Fruit fly (Drosophila melanogaster) whole organism, embryonic: ENCODE results near the gene Taf10.

Experiments
- BtbVII ChIP-seq: fragments of 200-800 bp; sonication (Bioruptor generic); optimal IDR thresholded peaks from 3 replicates; lab custom pipeline; 2017; ENCODE audit warnings: missing biosample characterization, mild to moderate bottlenecking, missing genetic modification characterization
- CG11696 ChIP-seq: fragments of 200-800 bp; sonication (Bioruptor generic); IDR thresholded peaks from 2 replicates; pipeline ENCODE4 v1.3.6; 2022; ENCODE audit warnings: missing biosample characterization, missing genetic modification characterization
- CG12219 ChIP-seq: fragments of 200-800 bp; sonication (Bioruptor generic); optimal IDR thresholded peaks from 3 replicates; lab custom pipeline; 2018; ENCODE audit warnings: missing biosample characterization, mild to moderate bottlenecking, missing genetic modification characterization
- CG1233 ChIP-seq: fragments of 200-800 bp; sonication (Bioruptor generic); optimal IDR thresholded peaks from 4 replicates; lab custom pipeline; 2018; ENCODE audit warnings: missing biosample characterization, mild to moderate bottlenecking, missing genetic modification characterization
- CG13894 ChIP-seq: fragments of 200-800 bp; sonication (Bioruptor generic); optimal IDR thresholded peaks from 3 replicates; lab custom pipeline; 2018; ENCODE audit warnings: missing biosample characterization, mild to moderate bottlenecking, missing genetic modification characterization, moderate library complexity
- CG15479 ChIP-seq: fragments of 200-800 bp; sonication (Bioruptor generic); optimal IDR thresholded peaks from 3 replicates; lab custom pipeline; 2019; ENCODE audit warnings: missing biosample characterization, mild to moderate bottlenecking, missing genetic modification characterization, moderate library complexity
- CG1603 ChIP-seq: fragments of 200-800 bp; sonication (Bioruptor generic); optimal IDR thresholded peaks from 2 replicates; lab custom pipeline; 2019; ENCODE audit warnings: missing biosample characterization, mild to moderate bottlenecking, missing genetic modification characterization, moderate library complexity
- CG16863 ChIP-seq: fragments of 200-800 bp; sonication (Bioruptor generic); optimal IDR thresholded peaks from 3 replicates; lab custom pipeline; 2016; ENCODE audit warnings: missing biosample characterization, missing genetic modification characterization
- CG18764 ChIP-seq: fragments of 200-800 bp; sonication (Bioruptor generic); optimal IDR thresholded peaks from 3 replicates; lab custom pipeline; 2016; ENCODE audit warnings: missing biosample characterization, missing genetic modification characterization
- CG2202 ChIP-seq: fragments of 200-800 bp; sonication (Bioruptor generic); optimal IDR thresholded peaks from 2 replicates; lab custom pipeline; 2018; ENCODE audit warnings: missing biosample characterization, mild to moderate bottlenecking, missing genetic modification characterization
- CG34376 ChIP-seq: fragments of 200-800 bp; sonication (Bioruptor generic); optimal IDR thresholded peaks from 2 replicates; lab custom pipeline; 2018; ENCODE audit warnings: missing biosample characterization, mild to moderate bottlenecking, missing genetic modification characterization
- CG4854 ChIP-seq: fragments of 200-800 bp; sonication (Bioruptor generic); optimal IDR thresholded peaks from 2 replicates; lab custom pipeline; 2016; ENCODE audit warnings: missing biosample characterization, missing genetic modification characterization, inconsistent platforms
- CG5953 ChIP-seq: fragments of 200-800 bp; sonication (Bioruptor generic); IDR thresholded peaks from 2 replicates; pipeline ENCODE4 v1.3.6; 2022; ENCODE audit warnings: missing biosample characterization, missing genetic modification characterization
- CG6254 ChIP-seq: fragments of 200-800 bp; sonication (Bioruptor generic); optimal IDR thresholded peaks from 3 replicates; lab custom pipeline; 2017; ENCODE audit warnings: mild to moderate bottlenecking, missing biosample characterization, missing genetic modification reagents, missing genetic modification characterization
- CG6654 ChIP-seq: fragments of 200-800 bp; sonication (Bioruptor generic); optimal IDR thresholded peaks from 2 replicates; lab custom pipeline; 2017; ENCODE audit warnings: missing biosample characterization, mild to moderate bottlenecking, missing genetic modification characterization
- CG6854 ChIP-seq: fragments of 200-800 bp; sonication (Bioruptor generic); optimal IDR thresholded peaks from 3 replicates; lab custom pipeline; 2017; ENCODE audit warnings: missing biosample characterization, mild to moderate bottlenecking, missing genetic modification characterization
- CG7556 ChIP-seq: fragments of 200-800 bp; sonication (Bioruptor generic); optimal IDR thresholded peaks from 2 replicates; lab custom pipeline; 2017; ENCODE audit warnings: missing biosample characterization, mild to moderate bottlenecking, missing genetic modification characterization
- CG7786 ChIP-seq: fragments of 200-800 bp; sonication (Bioruptor generic); optimal IDR thresholded peaks from 2 replicates; lab custom pipeline; 2016; ENCODE audit warnings: missing biosample characterization, missing genetic modification characterization
- CG9437 ChIP-seq: fragments of 200-800 bp; sonication (Bioruptor generic); optimal IDR thresholded peaks from 2 replicates; lab custom pipeline; 2018; ENCODE audit warnings: missing biosample characterization, mild to moderate bottlenecking, missing genetic modification characterization
- D19A ChIP-seq: fragments of 200-800 bp; optimal IDR thresholded peaks from 3 replicates; lab custom pipeline; 2019; ENCODE audit warnings: missing biosample characterization, mild to moderate bottlenecking, missing genetic modification characterization, moderate library complexity
- Doc3 ChIP-seq: fragments of 200-800 bp; sonication (Bioruptor generic); IDR thresholded peaks from 3 replicates; pipeline ENCODE4 v1.3.6; 2022; ENCODE audit warnings: missing biosample characterization, missing genetic modification characterization; ENCODE audit not compliant: partially characterized antibody
- Ets65A ChIP-seq: fragments of 200-800 bp; sonication (Bioruptor generic); peaks from one replicate; lab custom pipeline; 2016; ENCODE audit warnings: missing biosample characterization, missing genetic modification characterization
- Fer2 ChIP-seq: fragments of 200-800 bp; sonication (Bioruptor generic); optimal IDR thresholded peaks from 2 replicates; lab custom pipeline; 2018; ENCODE audit warnings: missing biosample characterization, mild to moderate bottlenecking, missing genetic modification characterization, moderate library complexity
- HLHmδ ChIP-seq: fragments of 200-800 bp; sonication (Bioruptor generic); optimal IDR thresholded peaks from 2 replicates; lab custom pipeline; 2018; ENCODE audit warnings: missing biosample characterization, mild to moderate bottlenecking, missing genetic modification characterization, moderate library complexity
- HmgD ChIP-seq: fragments of 200-800 bp; sonication (Bioruptor generic); optimal IDR thresholded peaks from 3 replicates; lab custom pipeline; 2016; ENCODE audit warnings: missing biosample characterization, missing genetic modification characterization
- MBD-R2 ChIP-seq: fragments of 200-800 bp; sonication (Bioruptor generic); IDR thresholded peaks from 2 replicates; pipeline ENCODE4 v1.3.6; 2022; ENCODE audit warnings: missing biosample characterization, missing genetic modification characterization
- NC2α ChIP-seq: fragments of 200-800 bp; sonication (Bioruptor generic); optimal IDR thresholded peaks from 2 replicates; lab custom pipeline; 2016; ENCODE audit warnings: missing biosample characterization, missing genetic modification characterization
- NFAT ChIP-seq: fragments of 200-800 bp; sonication (Bioruptor generic); IDR thresholded peaks from 2 replicates; pipeline ENCODE4 v1.3.6; 2022; ENCODE audit warnings: missing biosample characterization, missing genetic modification characterization
- YL-1 ChIP-seq: fragments of 200-800 bp; sonication (Bioruptor generic); optimal IDR thresholded peaks from 3 replicates; lab custom pipeline; 2017; ENCODE audit warnings: missing biosample characterization, mild to moderate bottlenecking, missing genetic modification characterization
- amos ChIP-seq: fragments of 200-800 bp; sonication (Bioruptor generic); IDR thresholded peaks from 2 replicates; pipeline ENCODE4 v1.3.6; 2022; ENCODE audit warnings: missing biosample characterization, missing genetic modification characterization; ENCODE audit not compliant: partially characterized antibody
- ap ChIP-seq: fragments of 200-800 bp; sonication (Bioruptor generic); IDR thresholded peaks from 2 replicates; pipeline ENCODE4 v1.3.6; 2022; ENCODE audit warnings: missing biosample characterization, missing genetic modification characterization
- crp ChIP-seq, 2 experiments: fragments of 200-800 bp; sonication (Bioruptor generic); optimal IDR thresholded peaks; 2 replicates in 1 of 2; 3 replicates in 1 of 2; lab custom pipeline; 2017; ENCODE audit warnings: missing biosample characterization in 2 of 2, missing genetic modification characterization in 2 of 2, mild to moderate bottlenecking in 1 of 2, moderate library complexity in 1 of 2
- disco-r ChIP-seq: fragments of 200-800 bp; sonication (Bioruptor generic); optimal IDR thresholded peaks from 2 replicates; lab custom pipeline; 2016; ENCODE audit warnings: missing biosample characterization, missing genetic modification characterization
- eve ChIP-seq, 2 experiments: fragments of >200 bp; optimal IDR thresholded peaks; 2 replicates each; lab custom pipeline; 2017; ENCODE audit warnings: missing biosample characterization in 2 of 2, missing genetic modification characterization in 2 of 2
- exex ChIP-seq: fragments of 200-800 bp; sonication (Bioruptor generic); optimal IDR thresholded peaks from 4 replicates; lab custom pipeline; 2018; ENCODE audit warnings: missing biosample characterization, mild to moderate bottlenecking, missing genetic modification characterization, moderate library complexity
- gcm ChIP-seq: fragments of 200-800 bp; sonication (Bioruptor generic); optimal IDR thresholded peaks from 2 replicates; lab custom pipeline; 2019; ENCODE audit warnings: missing biosample characterization, mild to moderate bottlenecking, missing genetic modification characterization, moderate library complexity
- lbe ChIP-seq: fragments of 200-800 bp; sonication (Bioruptor generic); optimal IDR thresholded peaks from 2 replicates; lab custom pipeline; 2016; ENCODE audit warnings: missing biosample characterization, mild to moderate bottlenecking, missing genetic modification characterization
- lola ChIP-seq, 3 experiments: fragments of >200 bp in 2 of 3; fragments of 200-800 bp in 1 of 3; sonication (Bioruptor generic) in 1 of 3; optimal IDR thresholded peaks; 2 replicates each; lab custom pipeline; 2017 to 2019; ENCODE audit warnings: missing biosample characterization in 3 of 3, missing genetic modification characterization in 3 of 3, mild to moderate bottlenecking in 1 of 3, moderate library complexity in 1 of 3
- maf-S ChIP-seq: fragments of 200-800 bp; sonication (Bioruptor generic); optimal IDR thresholded peaks from 2 replicates; lab custom pipeline; 2016; ENCODE audit warnings: missing biosample characterization, missing genetic modification characterization
- nau ChIP-seq: fragments of 200-800 bp; sonication (Bioruptor generic); optimal IDR thresholded peaks from 3 replicates; lab custom pipeline; 2017; ENCODE audit warnings: missing biosample characterization, mild to moderate bottlenecking, missing genetic modification characterization, missing genetic modification reagents
- nmo ChIP-seq: fragments of 200-800 bp; sonication (Bioruptor generic); optimal IDR thresholded peaks from 2 replicates; lab custom pipeline; 2018; ENCODE audit warnings: missing biosample characterization, mild to moderate bottlenecking, missing genetic modification characterization, moderate library complexity
- ro ChIP-seq: fragments of 200-800 bp; sonication (Bioruptor generic); IDR thresholded peaks from 2 replicates; pipeline ENCODE4 v1.3.6; 2022; ENCODE audit warnings: missing biosample characterization, missing genetic modification characterization
- sc ChIP-seq, 3 experiments: fragments of >200 bp in 2 of 3; fragments of 200-800 bp in 1 of 3; sonication (Bioruptor generic) in 1 of 3; optimal IDR thresholded peaks; 2 replicates in 2 of 3; 3 replicates in 1 of 3; lab custom pipeline; 2017; ENCODE audit warnings: mild to moderate bottlenecking in 1 of 3, missing biosample characterization in 1 of 3, missing genetic modification characterization in 1 of 3, missing genetic modification reagents in 1 of 3
- trem ChIP-seq: fragments of 200-800 bp; optimal IDR thresholded peaks from 3 replicates; lab custom pipeline; 2019; ENCODE audit warnings: missing biosample characterization, mild to moderate bottlenecking, missing genetic modification characterization, moderate library complexity
- ttk ChIP-seq: fragments of 200-800 bp; sonication (Bioruptor generic); IDR thresholded peaks from 2 replicates; pipeline ENCODE4 v2.1.2; 2022; ENCODE audit warnings: missing biosample characterization, missing genetic modification characterization
- twi ChIP-seq: fragments of 200-800 bp; optimal IDR thresholded peaks from 2 replicates; lab custom pipeline; 2019; ENCODE audit warnings: missing biosample characterization, mild to moderate bottlenecking, missing genetic modification characterization, moderate library complexity
- vfl ChIP-seq: fragments of 200-800 bp; sonication (Bioruptor generic); optimal IDR thresholded peaks from 2 replicates; lab custom pipeline; 2016; ENCODE audit warnings: missing biosample characterization, missing genetic modification characterization

Gene Taf10

DNA sequence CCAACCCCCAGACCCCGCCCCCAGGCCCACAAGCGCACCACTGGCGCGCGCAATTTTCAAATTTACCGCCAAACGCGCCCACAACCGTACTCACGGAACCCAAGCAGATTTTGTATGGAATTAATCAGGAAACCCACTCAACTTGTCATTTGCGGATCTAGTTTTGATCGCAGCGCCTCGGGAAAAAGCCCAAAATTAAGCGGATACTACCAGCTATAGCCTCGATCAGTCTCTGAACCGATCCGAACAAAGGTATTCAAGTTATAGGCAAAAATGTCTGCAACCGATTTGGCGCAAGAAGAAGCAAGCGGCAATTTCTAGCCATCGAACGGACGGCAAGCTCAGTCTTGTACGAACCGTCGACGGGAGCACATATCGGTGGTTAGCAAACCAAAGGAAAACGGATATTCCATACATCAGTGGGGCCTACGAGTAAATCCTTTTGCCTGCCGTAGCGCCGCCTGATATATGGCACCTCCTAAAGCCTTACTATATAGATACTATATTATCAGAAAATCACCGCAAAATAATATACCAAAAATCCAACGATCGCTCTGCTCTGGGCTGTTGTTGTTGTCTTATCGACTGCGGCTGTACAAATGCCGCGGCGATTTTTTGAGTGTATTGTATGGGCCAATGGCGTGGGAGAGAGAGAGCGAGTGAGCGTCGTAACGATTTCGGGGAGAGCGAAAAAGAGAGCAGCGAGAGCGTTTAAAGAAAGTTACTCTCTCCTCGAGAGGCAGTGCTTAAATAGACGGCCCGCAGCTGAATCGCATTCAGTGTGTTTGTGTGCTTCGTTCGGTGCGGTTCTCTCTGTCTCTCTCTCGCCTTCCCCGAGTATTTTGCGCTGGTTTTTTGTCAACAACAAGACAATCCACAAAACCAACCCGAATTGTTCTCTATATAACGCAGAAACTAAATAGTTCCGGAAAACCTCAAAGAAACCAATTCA is 15.0 kb upstream of the Taf10 start, which contains the start of gene Pgk (continued):
- TF ChIP-seq CG12219 (GFP tag; lab: Kevin White, UChicago), result peak; percentile 44
- TF ChIP-seq amos, result no peak
- TF ChIP-seq D19A (tag; lab: Kevin White, UChicago), result peak; percentile 32
- TF ChIP-seq CG18764 (GFP tag; lab: Kevin White, UChicago), result no peak
- peak; percentile 30 for TF ChIP-seq CG9437 (GFP tag; lab: Kevin White, UChicago)
- peak; percentile 3 for TF ChIP-seq CG4854 (GFP tag; lab: Kevin White, UChicago)
- TF ChIP-seq CG7556 (GFP tag; lab: Kevin White, UChicago), result peak; percentile 41
- no peak for TF ChIP-seq vfl (GFP tag; lab: Kevin White, UChicago)
- TF ChIP-seq CG6254 (GFP tag; lab: Kevin White, UChicago), result peak; percentile 47
- TF ChIP-seq ttk (GFP tag; lab: Robert Waterston, UW), result no peak
- peak; percentile 17 for TF ChIP-seq YL-1 (GFP tag; lab: Kevin White, UChicago)
- no peak for TF ChIP-seq Doc3 (GFP tag; lab: Robert Waterston, UW)
- TF ChIP-seq twi (tag; lab: Kevin White, UChicago), result no peak
- TF ChIP-seq CG16863 (GFP tag; lab: Kevin White, UChicago), result peak; percentile 29
- peak; percentile 80 for TF ChIP-seq CG6854 (GFP tag; lab: Kevin White, UChicago)
- peak; percentile 33 for TF ChIP-seq gcm (GFP tag; lab: Kevin White, UChicago)
- peak; percentile 25 for TF ChIP-seq nmo (GFP tag; lab: Kevin White, UChicago)
- peak in 1 of 3 experiments; percentile 0 for TF ChIP-seq lola (GFP tag; optimal IDR thresholded peaks at IDR 0.05; lab: Kevin White, UChicago)
- TF ChIP-seq CG2202, result peak; percentile 32
- peak; percentile 19 for TF ChIP-seq CG1233
- no peak for TF ChIP-seq maf-S (GFP tag; lab: Kevin White, UChicago)
- TF ChIP-seq BtbVII (GFP tag; lab: Kevin White, UChicago), result peak; percentile 82
- peak; percentile 92 for TF ChIP-seq CG13894 (tag; lab: Kevin White, UChicago)
- no peak for TF ChIP-seq CG5953 (GFP tag; lab: Robert Waterston, UW)
- peak; percentile 84 for TF ChIP-seq lbe (GFP tag; lab: Kevin White, UChicago)
- TF ChIP-seq HLHmδ (GFP tag; lab: Kevin White, UChicago), result peak; percentile 88
- no peak for TF ChIP-seq eve (GFP tag; optimal IDR thresholded peaks at IDR 0.05; lab: Kevin White, UChicago)
- peak; percentile 54 for TF ChIP-seq trem (tag; lab: Kevin White, UChicago)
- no peak for TF ChIP-seq CG11696
- TF ChIP-seq NFAT, result no peak
- no peak for TF ChIP-seq sc (optimal IDR thresholded peaks at IDR 0.05; lab: Kevin White, UChicago)
- TF ChIP-seq sc (GFP tag; optimal IDR thresholded peaks at IDR 0.05; lab: Kevin White, UChicago), result peak; percentile 33
- TF ChIP-seq CG1603, result peak; percentile 60
- TF ChIP-seq CG7786 (GFP tag; lab: Kevin White, UChicago), result no peak
- peak; percentile 36 for TF ChIP-seq HmgD (GFP tag; lab: Kevin White, UChicago)
- peak; percentile 98 for TF ChIP-seq CG15479 (GFP tag; lab: Kevin White, UChicago)
- peak; percentile 3 for TF ChIP-seq disco-r (GFP tag; lab: Kevin White, UChicago)
- peak; percentile 94 for TF ChIP-seq Ets65A (GFP tag; lab: Kevin White, UChicago)
- TF ChIP-seq ap (GFP tag; lab: Robert Waterston, UW), result no peak
- TF ChIP-seq MBD-R2 (GFP tag; lab: Robert Waterston, UW), result no peak
- TF ChIP-seq exex (tag; lab: Kevin White, UChicago), result peak; percentile 65
- TF ChIP-seq Fer2 (tag; lab: Kevin White, UChicago), result no peak
- TF ChIP-seq CG34376 (GFP tag; lab: Kevin White, UChicago), result peak; percentile 94
- TF ChIP-seq CG6654 (GFP tag; lab: Kevin White, UChicago), result no peak
- TF ChIP-seq ro (GFP tag; lab: Robert Waterston, UW), result no peak
- TF ChIP-seq crp (GFP tag; optimal IDR thresholded peaks at IDR 0.05; lab: Kevin White, UChicago), result no peak
- TF ChIP-seq nau (GFP tag; lab: Kevin White, UChicago), result peak; percentile 68
- TF ChIP-seq NC2α (GFP tag; lab: Kevin White, UChicago), result peak; percentile 78
